Worm (Caenorhabditis elegans) whole organism, L4 larva: ENCODE measurements around the gene grd-5.

Source experiments
- F26F4.8 ChIP-seq: fragments of 200-800 bp; sonication (Bioruptor generic); conservative IDR thresholded peaks from 2 replicates; pipeline ENCODE4 v1.3.6; 2022; ENCODE audit warnings: missing genetic modification characterization, missing compliant biosample characterization
- F37D6.2 ChIP-seq: sonication (generic microtip); optimal IDR thresholded peaks from 2 replicates; lab custom pipeline; 2016; ENCODE audit warnings: mild to moderate bottlenecking, missing genetic modification characterization, missing compliant biosample characterization
- T20F7.1 ChIP-seq: fragments of 200-800 bp; sonication (Bioruptor generic); optimal IDR thresholded peaks from 2 replicates; lab custom pipeline; 2018; ENCODE audit warnings: mild to moderate bottlenecking, missing genetic modification characterization, missing compliant biosample characterization
- Y48G9A.11 ChIP-seq: fragments of 200-800 bp; sonication (Bioruptor generic); IDR thresholded peaks from 2 replicates; pipeline ENCODE4 v1.3.6; 2022; ENCODE audit warnings: missing genetic modification reagents, missing genetic modification characterization, missing compliant biosample characterization
- Y5F2A.4 ChIP-seq: fragments of 200-800 bp; sonication (Bioruptor generic); optimal IDR thresholded peaks from 2 replicates; lab custom pipeline; 2018; ENCODE audit warnings: mild to moderate bottlenecking, missing genetic modification characterization, missing compliant biosample characterization
- ZK337.2 ChIP-seq: fragments of 200-800 bp; sonication (Bioruptor generic); IDR thresholded peaks from 2 replicates; pipeline ENCODE4 v1.3.6; 2022; ENCODE audit warnings: missing genetic modification reagents, missing genetic modification characterization, missing compliant biosample characterization
- aha-1 ChIP-seq: fragments of 150-350 bp; peaks from one replicate; lab custom pipeline; 2014; ENCODE audit warnings: missing biosample characterization, missing genetic modification characterization
- aly-2 ChIP-seq: sonication (generic microtip); optimal IDR thresholded peaks from 2 replicates; lab custom pipeline; 2018; ENCODE audit warnings: missing biosample characterization, missing genetic modification characterization
- ama-1 ChIP-seq: fragments of 150-350 bp; optimal IDR thresholded peaks from 2 replicates; lab custom pipeline; 2014; ENCODE audit warnings: inconsistent platforms, mixed read lengths
- attf-4 ChIP-seq: sonication (generic microtip); optimal IDR thresholded peaks from 3 replicates; lab custom pipeline; 2017; ENCODE audit warnings: missing biosample characterization, missing genetic modification characterization
- ceh-28 ChIP-seq: fragments of 150-350 bp; optimal IDR thresholded peaks from 2 replicates; lab custom pipeline; 2014; ENCODE audit warnings: missing biosample characterization, missing genetic modification reagents, missing genetic modification characterization
- ceh-32 ChIP-seq: sonication (generic microtip); optimal IDR thresholded peaks from 2 replicates; lab custom pipeline; 2016; ENCODE audit warnings: mild to moderate bottlenecking, missing genetic modification characterization, missing compliant biosample characterization; ENCODE audit not compliant: poor library complexity
- ces-1 ChIP-seq: fragments of 150-350 bp; sonication (generic microtip); optimal IDR thresholded peaks from 4 replicates; lab custom pipeline; 2014; ENCODE audit warnings: missing biosample characterization, missing genetic modification reagents, missing genetic modification characterization
- cey-2 ChIP-seq: sonication (generic microtip); optimal IDR thresholded peaks from 3 replicates; lab custom pipeline; 2017; ENCODE audit warnings: missing genetic modification characterization, mild to moderate bottlenecking, missing compliant biosample characterization, antibody characterized with exemption, borderline replicate concordance; ENCODE audit not compliant: insufficient read depth
- daf-12 ChIP-seq: fragments of 150-350 bp; optimal IDR thresholded peaks from 2 replicates; lab custom pipeline; 2014; ENCODE audit warnings: missing biosample characterization, missing genetic modification reagents, missing genetic modification characterization
- daf-16 ChIP-seq, 3 experiments: sonication (generic microtip); optimal IDR thresholded peaks; 2 replicates each; lab custom pipeline; 2016 to 2017; ENCODE audit warnings: missing genetic modification characterization in 3 of 3, missing genetic modification reagents in 3 of 3, mild to moderate bottlenecking in 2 of 3, missing compliant biosample characterization in 2 of 3, missing biosample characterization in 1 of 3, moderate library complexity in 1 of 3
- daf-19 ChIP-seq: fragments of 200-800 bp; sonication (Bioruptor generic); conservative IDR thresholded peaks from 2 replicates; pipeline ENCODE4 v1.3.6; 2022; ENCODE audit warnings: missing genetic modification characterization, missing compliant biosample characterization
- daf-8 ChIP-seq: fragments of 200-800 bp; sonication (Bioruptor generic); IDR thresholded peaks from 2 replicates; pipeline ENCODE4 v1.3.6; 2022; ENCODE audit warnings: missing genetic modification characterization, missing compliant biosample characterization
- dmd-6 ChIP-seq: fragments of 200-800 bp; sonication (Bioruptor generic); IDR thresholded peaks from 2 replicates; pipeline ENCODE4 v1.3.6; 2022; ENCODE audit warnings: missing genetic modification reagents, missing genetic modification characterization, missing compliant biosample characterization
- duxl-1 ChIP-seq: sonication (generic microtip); optimal IDR thresholded peaks from 2 replicates; lab custom pipeline; 2016; ENCODE audit warnings: mild to moderate bottlenecking, missing genetic modification characterization, moderate library complexity, missing compliant biosample characterization; ENCODE audit not compliant: poor library complexity
- egl-43 ChIP-seq: fragments of 200-800 bp; sonication (Bioruptor generic); IDR thresholded peaks from 2 replicates; pipeline ENCODE4 v1.3.6; 2022; ENCODE audit warnings: missing genetic modification reagents, missing genetic modification characterization, missing compliant biosample characterization
- fkh-10 ChIP-seq: fragments of 150-350 bp; optimal IDR thresholded peaks from 2 replicates; lab custom pipeline; 2014; ENCODE audit warnings: missing biosample characterization, missing genetic modification reagents, missing genetic modification characterization
- hif-1 ChIP-seq, 2 experiments: sonication (generic microtip); optimal IDR thresholded peaks; 2 replicates each; lab custom pipeline; 2016 to 2017; ENCODE audit warnings: missing compliant biosample characterization in 2 of 2, missing genetic modification characterization in 2 of 2, missing genetic modification reagents in 2 of 2, missing genotype in 2 of 2, mild to moderate bottlenecking in 1 of 2
- hmg-1.1 ChIP-seq: fragments of 200-800 bp; sonication (Bioruptor generic); IDR thresholded peaks from 2 replicates; pipeline ENCODE4 v1.3.6; 2022; ENCODE audit warnings: missing genetic modification reagents, missing genetic modification characterization, missing compliant biosample characterization
- lin-1 ChIP-seq: fragments of 200-800 bp; sonication (Bioruptor generic); IDR thresholded peaks from 2 replicates; pipeline ENCODE4 v1.3.6; 2022; ENCODE audit warnings: missing genetic modification reagents, missing genetic modification characterization, missing compliant biosample characterization
- lin-15B ChIP-seq: fragments of 150-350 bp; sonication (generic microtip); optimal IDR thresholded peaks from 3 replicates; lab custom pipeline; 2014; ENCODE audit warnings: missing biosample characterization, missing genetic modification characterization
- lin-29 ChIP-seq: fragments of 200-800 bp; sonication (Bioruptor generic); IDR thresholded peaks from 2 replicates; pipeline ENCODE4 v1.3.6; 2022; ENCODE audit warnings: missing genetic modification reagents, missing genetic modification characterization, missing compliant biosample characterization
- lin-39 ChIP-seq: fragments of 150-350 bp; optimal IDR thresholded peaks from 2 replicates; lab custom pipeline; 2014; ENCODE audit warnings: missing biosample characterization, missing genetic modification reagents, missing genetic modification characterization
- mep-1 ChIP-seq: fragments of 150-350 bp; sonication (generic microtip); optimal IDR thresholded peaks from 3 replicates; lab custom pipeline; 2014; ENCODE audit warnings: missing biosample characterization, missing genetic modification characterization
- mes-2 ChIP-seq: sonication (generic microtip); optimal IDR thresholded peaks from 2 replicates; lab custom pipeline; 2016; ENCODE audit warnings: missing genotype, mild to moderate bottlenecking, missing genetic modification characterization, missing compliant biosample characterization; ENCODE audit not compliant: poor library complexity, severe bottlenecking
- mxl-2 ChIP-seq: fragments of 200-800 bp; sonication (Bioruptor generic); conservative IDR thresholded peaks from 2 replicates; pipeline ENCODE4 v1.3.6; 2022; ENCODE audit warnings: missing genetic modification reagents, missing genetic modification characterization, missing compliant biosample characterization
- nhr-111 ChIP-seq: fragments of 200-800 bp; sonication (Bioruptor generic); optimal IDR thresholded peaks from 2 replicates; lab custom pipeline; 2018; ENCODE audit warnings: mild to moderate bottlenecking, missing genetic modification characterization, missing compliant biosample characterization
- nhr-25 ChIP-seq: sonication (generic microtip); optimal IDR thresholded peaks from 2 replicates; lab custom pipeline; 2017; ENCODE audit warnings: missing genetic modification characterization, mild to moderate bottlenecking, missing compliant biosample characterization, antibody characterized with exemption, moderate library complexity, borderline replicate concordance; ENCODE audit not compliant: insufficient read depth
- nhr-28 ChIP-seq: fragments of 150-350 bp; optimal IDR thresholded peaks from 2 replicates; lab custom pipeline; 2014; ENCODE audit warnings: missing biosample characterization, missing genetic modification characterization
- nhr-41 ChIP-seq: fragments of 200-800 bp; sonication (Bioruptor generic); IDR thresholded peaks from 2 replicates; pipeline ENCODE4 v1.3.6; 2022; ENCODE audit warnings: missing genetic modification reagents, missing genetic modification characterization, missing compliant biosample characterization
- nhr-42 ChIP-seq: fragments of 200-800 bp; sonication (Bioruptor generic); IDR thresholded peaks from 2 replicates; pipeline ENCODE4 v1.3.6; 2022; ENCODE audit warnings: missing genetic modification characterization, missing compliant biosample characterization
- nhr-48 ChIP-seq: sonication (generic microtip); optimal IDR thresholded peaks from 2 replicates; lab custom pipeline; 2016; ENCODE audit warnings: mild to moderate bottlenecking, missing genetic modification characterization, missing compliant biosample characterization
- nhr-6 ChIP-seq: fragments of 150-350 bp; optimal IDR thresholded peaks from 2 replicates; lab custom pipeline; 2014; ENCODE audit warnings: missing biosample characterization, missing genetic modification characterization
- pha-4 ChIP-seq, 2 experiments: fragments of 150-350 bp in 1 of 2; fragments of 200-800 bp in 1 of 2; sonication (Bioruptor generic) in 1 of 2; IDR thresholded peaks in 1 of 2; optimal IDR thresholded peaks in 1 of 2; 2 replicates each; pipeline versions ENCODE4 v1.3.6 to Lab custom; 2014 to 2022; ENCODE audit warnings: missing genetic modification characterization in 2 of 2, missing genetic modification reagents in 2 of 2, missing biosample characterization in 1 of 2, missing compliant biosample characterization in 1 of 2
- pqm-1 ChIP-seq: sonication (generic microtip); optimal IDR thresholded peaks from 2 replicates; lab custom pipeline; 2017; ENCODE audit warnings: missing biosample characterization, missing genetic modification characterization
- rbr-2 ChIP-seq: sonication (generic microtip); optimal IDR thresholded peaks from 2 replicates; lab custom pipeline; 2016; ENCODE audit warnings: missing genotype, missing genetic modification characterization, missing compliant biosample characterization
- sdz-12 ChIP-seq: fragments of 200-800 bp; sonication (Bioruptor generic); optimal IDR thresholded peaks from 2 replicates; lab custom pipeline; 2018; ENCODE audit warnings: mild to moderate bottlenecking, missing genetic modification characterization, missing compliant biosample characterization
- set-16 ChIP-seq: fragments of 200-800 bp; sonication (Bioruptor generic); IDR thresholded peaks from 2 replicates; pipeline ENCODE4 v1.3.6; 2022; ENCODE audit warnings: missing genetic modification reagents, missing genetic modification characterization, missing compliant biosample characterization
- spr-1 ChIP-seq: sonication (generic microtip); optimal IDR thresholded peaks from 2 replicates; lab custom pipeline; 2016; ENCODE audit warnings: mild to moderate bottlenecking, missing genetic modification characterization, missing compliant biosample characterization
- unc-39 ChIP-seq: sonication (generic microtip); optimal IDR thresholded peaks from 2 replicates; lab custom pipeline; 2017; ENCODE audit warnings: missing biosample characterization, missing genetic modification characterization
- zag-1 ChIP-seq: fragments of 150-350 bp; optimal IDR thresholded peaks from 2 replicates; lab custom pipeline; 2014; ENCODE audit warnings: missing biosample characterization, missing genetic modification characterization
- zip-11 ChIP-seq: fragments of 200-800 bp; sonication (Bioruptor generic); IDR thresholded peaks from 2 replicates; pipeline ENCODE4 v1.3.6; 2022; ENCODE audit warnings: missing genetic modification characterization, missing compliant biosample characterization
- ztf-11 ChIP-seq: fragments of 150-350 bp; optimal IDR thresholded peaks from 2 replicates; lab custom pipeline; 2014; ENCODE audit warnings: missing biosample characterization, missing genetic modification characterization

grd-5 gene

DNA sequence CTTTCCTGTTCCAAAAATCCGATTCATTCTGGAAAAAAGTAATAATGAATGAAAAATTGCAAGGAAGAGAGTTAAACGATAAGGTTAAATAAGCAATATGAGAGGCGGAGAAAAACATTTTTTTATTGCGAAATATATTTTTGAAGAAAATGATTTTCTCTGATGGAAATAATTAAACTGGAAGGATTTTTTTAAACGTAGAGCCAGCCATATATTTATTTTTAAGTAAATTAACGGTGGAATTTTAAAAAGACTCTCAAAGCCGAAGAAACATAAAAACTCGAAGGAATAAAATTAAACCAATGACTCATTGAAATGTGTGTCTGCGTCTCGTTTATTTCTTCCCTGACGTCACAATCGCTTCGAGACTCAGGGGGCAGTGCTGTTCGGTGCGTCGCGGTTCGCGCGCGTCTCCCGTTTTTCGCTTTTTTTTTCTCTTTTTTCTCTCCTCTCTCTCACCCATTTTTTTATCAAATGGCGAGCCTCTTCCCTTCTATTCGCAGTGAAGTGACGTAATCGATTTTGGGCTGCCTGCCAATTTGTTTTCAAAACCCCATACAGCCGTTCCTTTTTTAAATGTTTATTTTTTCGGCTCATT is 12.6 kb upstream of the grd-5 start, which contains the start of gene vps-60 (continued):
- TF ChIP-seq mxl-2 = 0 out of 2 replicates have a peak, but pooled peaks have one; percentile 15
- TF ChIP-seq nhr-48 (tag; lab: Kevin White, UChicago) = peak; percentile 90
- TF ChIP-seq ceh-32 = no peak
- peak; percentile 84 for TF ChIP-seq set-16 (GFP tag; lab: Robert Waterston, UW)
- no peak for TF ChIP-seq lin-39 (tag; lab: Kevin White, UChicago)
- no peak for TF ChIP-seq lin-15B (tag; lab: Kevin White, UChicago)
- peak; percentile 94 for TF ChIP-seq nhr-25 (tag; lab: Kevin White, UChicago)
- TF ChIP-seq rbr-2 (tag; lab: Kevin White, UChicago) = peak; percentile 93
- no peak for TF ChIP-seq nhr-111 (GFP tag; lab: Kevin White, UChicago)
- TF ChIP-seq Y5F2A.4 (GFP tag; lab: Kevin White, UChicago) = no peak
- TF ChIP-seq hmg-1.1 (GFP tag; lab: Robert Waterston, UW) = peak; percentile 92
- TF ChIP-seq daf-8 (GFP tag; lab: Robert Waterston, UW) = no peak
- TF ChIP-seq ceh-28 (tag; lab: Kevin White, UChicago) = peak; percentile 33
- peak; percentile 37 to 88 for TF ChIP-seq hif-1 (tag; optimal IDR thresholded peaks at IDR 0.05; lab: Kevin White, UChicago)
- no peak for TF ChIP-seq ztf-11 (tag; lab: Kevin White, UChicago)
- no peak for TF ChIP-seq duxl-1 (tag; lab: Kevin White, UChicago)
- TF ChIP-seq mes-2 (tag; lab: Kevin White, UChicago) = peak; percentile 91
- TF ChIP-seq ces-1 (GFP tag; lab: Kevin White, UChicago) = peak; percentile 35
- peak; percentile 69 for TF ChIP-seq F37D6.2 (tag; lab: Kevin White, UChicago)
- TF ChIP-seq pha-4 (GFP tag; IDR thresholded peaks at IDR 0.05; lab: Robert Waterston, UW) = peak; percentile 92
- no peak for TF ChIP-seq pha-4 (tag; optimal IDR thresholded peaks at IDR 0.05; lab: Kevin White, UChicago)
- TF ChIP-seq cey-2 (tag; lab: Kevin White, UChicago) = peak; percentile 21
- no peak for TF ChIP-seq daf-19 (GFP tag; lab: Robert Waterston, UW)
- peak; percentile 76; the same call in 1 of the 2 replicates for TF ChIP-seq lin-29
- TF ChIP-seq aha-1 (tag; lab: Kevin White, UChicago) = peak; percentile 99
- no peak for TF ChIP-seq F26F4.8 (GFP tag; lab: Robert Waterston, UW)
- TF ChIP-seq aly-2 (tag; lab: Kevin White, UChicago) = no peak
- peak; percentile 97 for TF ChIP-seq nhr-6
- TF ChIP-seq lin-1 (GFP tag; lab: Robert Waterston, UW) = peak; percentile 64
- no peak for TF ChIP-seq ZK337.2 (GFP tag; lab: Robert Waterston, UW)
- TF ChIP-seq nhr-42 (GFP tag; lab: Robert Waterston, UW) = peak; percentile 77; the same call in 1 of the 2 replicates
- TF ChIP-seq daf-12 (tag; lab: Kevin White, UChicago) = no peak
- TF ChIP-seq mep-1 (tag; lab: Kevin White, UChicago) = peak; percentile 95
- no peak for TF ChIP-seq zip-11 (GFP tag; lab: Robert Waterston, UW)
- 0 out of 2 replicates have a peak, but pooled peaks have one; percentile 29 for TF ChIP-seq nhr-41 (GFP tag; lab: Robert Waterston, UW)
- TF ChIP-seq attf-4 (tag; lab: Kevin White, UChicago) = no peak
- TF ChIP-seq pqm-1 (tag; lab: Kevin White, UChicago) = peak; percentile 23
- TF ChIP-seq dmd-6 (GFP tag; lab: Robert Waterston, UW) = peak; percentile 98
- peak; percentile 50 for TF ChIP-seq ama-1 (lab: Kevin White, UChicago)
- TF ChIP-seq fkh-10 = peak; percentile 74
- TF ChIP-seq spr-1 (tag; lab: Kevin White, UChicago) = peak; percentile 69
- peak; percentile 84 for TF ChIP-seq T20F7.1 (GFP tag; lab: Kevin White, UChicago)
- peak; percentile 82 for TF ChIP-seq nhr-28 (tag; lab: Kevin White, UChicago)
- TF ChIP-seq unc-39 (tag; lab: Kevin White, UChicago) = no peak
- TF ChIP-seq egl-43 (GFP tag; lab: Robert Waterston, UW) = peak; percentile 74; the same call in 1 of the 2 replicates
- no peak for TF ChIP-seq zag-1 (tag; lab: Kevin White, UChicago)
- peak; percentile 30 for TF ChIP-seq sdz-12
- TF ChIP-seq Y48G9A.11 (GFP tag; lab: Robert Waterston, UW) = peak; percentile 54; the same call in 1 of the 2 replicates
- TF ChIP-seq daf-16 (GFP tag; optimal IDR thresholded peaks at IDR 0.05; lab: Kevin White, UChicago) = peak; percentile 26 to 53
- TF ChIP-seq daf-16 (tag; optimal IDR thresholded peaks at IDR 0.05; lab: Kevin White, UChicago) = peak; percentile 91
